Worm (Caenorhabditis elegans) whole organism, mixed stage, embryonic: Measurements from ENCODE around the gene F47H4.2.

ENCODE experiments used
- M03D4.4 ChIP-seq: sonication (generic microtip); optimal IDR thresholded peaks from 2 replicates; lab custom pipeline; 2017; ENCODE audit warnings: mild to moderate bottlenecking, missing genetic modification characterization, missing compliant biosample characterization
- bed-3 ChIP-seq: fragments of 200-800 bp; sonication (Bioruptor generic); optimal IDR thresholded peaks from 3 replicates; lab custom pipeline; 2018; ENCODE audit warnings: mild to moderate bottlenecking, missing genetic modification characterization, moderate library complexity, missing compliant biosample characterization
- blmp-1 ChIP-seq: fragments of 150-350 bp; optimal IDR thresholded peaks from 2 replicates; lab custom pipeline; 2014; ENCODE audit warnings: missing biosample characterization, missing genetic modification characterization
- ceh-39 ChIP-seq: fragments of 150-350 bp; optimal IDR thresholded peaks from 2 replicates; lab custom pipeline; 2014; ENCODE audit warnings: missing biosample characterization, missing genetic modification characterization
- ceh-43 ChIP-seq: fragments of 200-800 bp; sonication (Bioruptor generic); optimal IDR thresholded peaks from 2 replicates; lab custom pipeline; 2018; ENCODE audit warnings: mild to moderate bottlenecking, missing genetic modification characterization, moderate library complexity, missing compliant biosample characterization
- ceh-83 ChIP-seq: fragments of 200-800 bp; sonication (Bioruptor generic); optimal IDR thresholded peaks from 2 replicates; lab custom pipeline; 2018; ENCODE audit warnings: mild to moderate bottlenecking, missing genetic modification characterization, missing compliant biosample characterization
- ces-1 ChIP-seq: fragments of 150-350 bp; optimal IDR thresholded peaks from 2 replicates; lab custom pipeline; 2014; ENCODE audit warnings: missing biosample characterization, missing genetic modification reagents, missing genetic modification characterization
- cnd-1 ChIP-seq: fragments of 200-800 bp; sonication (Bioruptor generic); optimal IDR thresholded peaks from 2 replicates; lab custom pipeline; 2018; ENCODE audit warnings: mild to moderate bottlenecking, missing genetic modification characterization, missing compliant biosample characterization
- elt-1 ChIP-seq: sonication (generic microtip); optimal IDR thresholded peaks from 2 replicates; lab custom pipeline; 2017; ENCODE audit warnings: missing genetic modification characterization, mild to moderate bottlenecking, missing compliant biosample characterization, antibody characterized with exemption, moderate library complexity, borderline replicate concordance; ENCODE audit not compliant: insufficient read depth
- elt-3 ChIP-seq: fragments of 150-350 bp; optimal IDR thresholded peaks from 2 replicates; lab custom pipeline; 2014; ENCODE audit warnings: missing biosample characterization, missing genetic modification characterization
- flh-1 ChIP-seq: fragments of 200-800 bp; sonication (Bioruptor generic); optimal IDR thresholded peaks from 2 replicates; lab custom pipeline; 2018; ENCODE audit warnings: mild to moderate bottlenecking, missing genetic modification characterization, moderate library complexity, missing compliant biosample characterization
- ham-2 ChIP-seq: fragments of 200-800 bp; sonication (Bioruptor generic); optimal IDR thresholded peaks from 2 replicates; lab custom pipeline; 2018; ENCODE audit warnings: mild to moderate bottlenecking, missing genetic modification characterization, missing compliant biosample characterization
- hlh-1 ChIP-seq: fragments of 150-350 bp; optimal IDR thresholded peaks from 2 replicates; lab custom pipeline; 2014; ENCODE audit warnings: missing biosample characterization, missing genetic modification reagents, missing genetic modification characterization
- lin-13 ChIP-seq: fragments of 150-350 bp; optimal IDR thresholded peaks from 2 replicates; lab custom pipeline; 2014; ENCODE audit warnings: missing biosample characterization, missing genetic modification characterization
- lin-32 ChIP-seq: fragments of 200-800 bp; sonication (Bioruptor generic); optimal IDR thresholded peaks from 2 replicates; lab custom pipeline; 2018; ENCODE audit warnings: mild to moderate bottlenecking, missing genetic modification characterization, missing compliant biosample characterization
- lsy-2 ChIP-seq: fragments of 150-350 bp; optimal IDR thresholded peaks from 2 replicates; lab custom pipeline; 2014; ENCODE audit warnings: missing biosample characterization, missing genetic modification characterization
- mab-5 ChIP-seq: fragments of 150-350 bp; optimal IDR thresholded peaks from 2 replicates; lab custom pipeline; 2014; ENCODE audit warnings: missing biosample characterization, missing genetic modification characterization
- mep-1 ChIP-seq: fragments of 150-350 bp; optimal IDR thresholded peaks from 2 replicates; lab custom pipeline; 2017; ENCODE audit warnings: missing biosample characterization, missing genetic modification reagents, missing genetic modification characterization, inconsistent platforms
- nhr-12 ChIP-seq: fragments of 150-350 bp; optimal IDR thresholded peaks from 2 replicates; lab custom pipeline; 2014; ENCODE audit warnings: missing biosample characterization, missing genetic modification characterization
- nhr-2 ChIP-seq: fragments of 150-350 bp; optimal IDR thresholded peaks from 2 replicates; lab custom pipeline; 2014; ENCODE audit warnings: missing biosample characterization, missing genetic modification characterization
- nhr-237 ChIP-seq: fragments of 150-350 bp; optimal IDR thresholded peaks from 2 replicates; lab custom pipeline; 2014; ENCODE audit warnings: missing biosample characterization, missing genetic modification characterization
- nhr-28 ChIP-seq: fragments of 150-350 bp; optimal IDR thresholded peaks from 2 replicates; lab custom pipeline; 2014; ENCODE audit warnings: missing biosample characterization, missing genetic modification characterization
- nhr-76 ChIP-seq: sonication (generic microtip); optimal IDR thresholded peaks from 2 replicates; lab custom pipeline; 2017; ENCODE audit warnings: missing biosample characterization, missing genetic modification characterization
- pha-4 ChIP-seq: fragments of 150-350 bp; optimal IDR thresholded peaks from 2 replicates; lab custom pipeline; 2018; ENCODE audit warnings: missing biosample characterization, missing genetic modification reagents, missing genetic modification characterization
- sem-2 ChIP-seq: fragments of 200-800 bp; sonication (Bioruptor generic); optimal IDR thresholded peaks from 2 replicates; lab custom pipeline; 2018; ENCODE audit warnings: mild to moderate bottlenecking, missing genetic modification characterization, missing compliant biosample characterization
- snpc-4 ChIP-seq: fragments of 150-350 bp; optimal IDR thresholded peaks from 2 replicates; lab custom pipeline; 2014; ENCODE audit warnings: missing biosample characterization, missing genetic modification characterization
- sptf-1 ChIP-seq: sonication (generic microtip); optimal IDR thresholded peaks from 2 replicates; lab custom pipeline; 2017; ENCODE audit warnings: mild to moderate bottlenecking, missing genetic modification characterization, moderate library complexity, missing compliant biosample characterization
- tbx-8 ChIP-seq: fragments of 200-800 bp; sonication (Bioruptor generic); optimal IDR thresholded peaks from 2 replicates; lab custom pipeline; 2018; ENCODE audit warnings: mild to moderate bottlenecking, missing genetic modification characterization, moderate library complexity, missing compliant biosample characterization
- unc-120 ChIP-seq: sonication (generic microtip); optimal IDR thresholded peaks from 2 replicates; lab custom pipeline; 2017; ENCODE audit warnings: missing genetic modification characterization, missing compliant biosample characterization; ENCODE audit not compliant: poor library complexity, severe bottlenecking
- unc-62 ChIP-seq: fragments of 150-350 bp; optimal IDR thresholded peaks from 2 replicates; lab custom pipeline; 2014; ENCODE audit warnings: missing biosample characterization, missing genetic modification reagents, missing genetic modification characterization
- zip-8 ChIP-seq: fragments of 150-350 bp; optimal IDR thresholded peaks from 2 replicates; lab custom pipeline; 2014; ENCODE audit warnings: missing biosample characterization, missing genetic modification characterization
- ztf-11 ChIP-seq: fragments of 150-350 bp; optimal IDR thresholded peaks from 2 replicates; lab custom pipeline; 2014; ENCODE audit warnings: missing biosample characterization, missing genetic modification characterization

The F47H4.2 gene

DNA sequence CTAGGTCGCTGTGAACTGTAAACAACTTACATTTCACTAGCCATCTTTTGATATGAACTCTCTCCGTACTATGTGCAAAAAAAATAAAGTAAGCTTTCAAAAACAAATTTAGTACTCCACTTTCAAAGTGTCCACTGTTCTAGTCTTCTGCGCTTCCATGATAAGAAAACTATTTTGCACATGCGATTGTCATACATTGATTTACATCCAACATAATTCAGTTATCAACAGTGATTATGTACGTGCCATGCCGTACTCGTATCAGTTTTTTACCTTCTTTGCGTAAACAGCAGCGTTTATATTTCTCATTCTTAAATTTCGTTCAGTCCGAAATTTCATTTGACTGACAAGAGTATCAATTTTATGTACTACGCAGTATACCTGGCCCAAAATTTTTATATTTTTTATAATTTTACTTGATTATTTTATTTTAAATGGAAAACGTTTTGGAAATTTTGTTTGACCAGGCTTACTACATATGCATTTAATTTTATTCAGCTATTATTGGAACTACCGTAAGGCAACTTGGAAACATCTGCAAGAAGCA lies at the start of gene F47H4.2, which contains the start of gene fbxa-134:
Gene F47H4.2 (plus strand): TSS at position 497 of the 547 bp plus-strand sequence.
Gene fbxa-134 (minus strand): TSS at position 44 of the 547 bp plus-strand sequence.
- TF ChIP-seq tbx-8 (no peak), cnd-1 (no peak), lsy-2 (tag; lab: Kevin White, UChicago) (no peak), elt-1 (tag; lab: Kevin White, UChicago) (no peak), nhr-28 (tag; lab: Kevin White, UChicago) (no peak), nhr-12 (no peak), mep-1 (tag; lab: Kevin White, UChicago) (no peak), hlh-1 (tag; lab: Kevin White, UChicago) (no peak), blmp-1 (tag; lab: Kevin White, UChicago) (no peak), flh-1 (GFP tag; lab: Kevin White, UChicago) (no peak), unc-62 (GFP tag; lab: Kevin White, UChicago) (no peak), nhr-76 (tag; lab: Kevin White, UChicago) (no peak)

DNA sequence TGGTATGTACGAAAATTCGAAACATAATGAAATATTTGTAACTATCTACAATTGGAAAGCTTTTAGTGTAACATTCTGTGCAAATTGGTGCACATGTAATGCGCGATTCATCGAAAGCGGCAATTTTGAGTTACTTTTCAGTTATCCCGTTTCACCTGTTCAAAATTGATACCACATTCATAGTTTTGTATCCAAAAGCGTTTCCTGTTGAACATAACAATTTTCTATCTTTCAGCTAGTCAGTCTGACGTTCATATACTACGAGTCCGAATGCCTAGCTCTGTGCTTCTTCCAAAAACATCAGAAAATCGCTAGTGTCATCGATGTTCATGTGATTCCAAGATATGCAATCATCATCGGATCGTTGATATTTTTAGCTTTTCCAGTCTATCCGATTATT lies 49.7 kb upstream of the F47H4.2 start:
- TF ChIP-seq ceh-83 (GFP tag; lab: Kevin White, UChicago), result no peak
- TF ChIP-seq mab-5, result no peak
- TF ChIP-seq nhr-2, result no peak
- TF ChIP-seq lin-32 (GFP tag; lab: Kevin White, UChicago), result no peak
- TF ChIP-seq nhr-12, result no peak
- TF ChIP-seq snpc-4 (tag; lab: Kevin White, UChicago), result no peak
- TF ChIP-seq flh-1 (GFP tag; lab: Kevin White, UChicago), result no peak
- TF ChIP-seq zip-8 (tag; lab: Kevin White, UChicago), result no peak
- no peak for TF ChIP-seq mep-1 (tag; lab: Kevin White, UChicago)
- TF ChIP-seq ceh-43 (GFP tag; lab: Kevin White, UChicago), result no peak
- TF ChIP-seq unc-62 (GFP tag; lab: Kevin White, UChicago), result no peak
- no peak for TF ChIP-seq nhr-28 (tag; lab: Kevin White, UChicago)

DNA sequence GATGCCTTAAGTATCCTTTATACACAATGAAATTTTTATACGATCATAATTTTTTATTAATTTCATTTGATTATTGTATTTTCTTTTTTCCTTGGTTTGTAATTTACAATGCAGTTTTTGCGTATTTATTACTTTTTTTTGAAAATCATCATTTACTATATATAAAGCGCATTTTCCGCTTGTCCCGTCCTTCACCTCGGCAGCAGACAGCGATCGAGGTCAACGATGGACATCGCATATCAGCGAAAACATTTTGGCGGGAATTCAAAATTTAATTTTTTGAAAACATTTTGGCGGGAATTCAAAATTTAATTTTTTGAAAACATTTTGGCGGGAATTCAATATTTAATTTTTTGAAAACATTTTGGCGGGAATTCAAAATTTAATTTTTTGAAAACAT lies 45.2 kb upstream of the F47H4.2 start:
- no peak for TF ChIP-seq mep-1 (tag; lab: Kevin White, UChicago)
- TF ChIP-seq elt-3 (tag; lab: Kevin White, UChicago), result no peak
- no peak for TF ChIP-seq bed-3 (GFP tag; lab: Kevin White, UChicago)
- TF ChIP-seq nhr-237, result no peak
- TF ChIP-seq blmp-1 (tag; lab: Kevin White, UChicago), result no peak
- no peak for TF ChIP-seq tbx-8
- no peak for TF ChIP-seq ces-1 (GFP tag; lab: Kevin White, UChicago)
- no peak for TF ChIP-seq ztf-11 (tag; lab: Kevin White, UChicago)
- no peak for TF ChIP-seq lin-32 (GFP tag; lab: Kevin White, UChicago)
- no peak for TF ChIP-seq ceh-43 (GFP tag; lab: Kevin White, UChicago)
- TF ChIP-seq unc-120 (tag; lab: Kevin White, UChicago), result no peak
- no peak for TF ChIP-seq ceh-83 (GFP tag; lab: Kevin White, UChicago)
- no peak for TF ChIP-seq snpc-4 (tag; lab: Kevin White, UChicago)
- no peak for TF ChIP-seq unc-62 (GFP tag; lab: Kevin White, UChicago)

DNA sequence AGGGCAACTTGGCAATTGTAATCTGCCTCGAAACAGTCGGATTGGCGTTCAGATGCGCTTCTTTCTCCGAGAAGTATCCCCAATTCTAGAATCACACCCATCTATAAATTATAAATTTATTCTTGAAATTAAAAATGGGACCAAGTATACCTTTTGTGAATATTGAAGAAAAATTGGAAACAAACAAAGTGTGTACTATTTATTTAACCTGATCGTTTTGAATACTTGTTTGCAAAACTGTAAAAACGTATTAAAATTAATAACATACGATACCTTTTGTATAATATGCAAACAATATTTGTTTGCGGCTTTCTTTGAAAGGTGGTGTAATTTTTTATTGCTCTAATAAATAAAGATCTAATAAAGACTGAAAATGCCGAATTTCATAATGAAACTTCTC lies 40.7 kb upstream of the F47H4.2 start, which contains the start of gene Y61B8B.3:
Gene Y61B8B.3 (minus strand): TSS at position 101 of the 400 bp plus-strand sequence.
- TF ChIP-seq cnd-1, result no peak
- no peak for TF ChIP-seq lsy-2 (tag; lab: Kevin White, UChicago)
- TF ChIP-seq snpc-4 (tag; lab: Kevin White, UChicago), result no peak
- TF ChIP-seq elt-1 (tag; lab: Kevin White, UChicago), result no peak
- no peak for TF ChIP-seq sptf-1 (tag; lab: Kevin White, UChicago)
- no peak for TF ChIP-seq nhr-12
- no peak for TF ChIP-seq elt-3 (tag; lab: Kevin White, UChicago)
- TF ChIP-seq sem-2 (GFP tag; lab: Kevin White, UChicago), result no peak
- no peak for TF ChIP-seq ceh-83 (GFP tag; lab: Kevin White, UChicago)
- no peak for TF ChIP-seq ces-1 (GFP tag; lab: Kevin White, UChicago)
- TF ChIP-seq ham-2, result no peak
- TF ChIP-seq nhr-2, result no peak
- TF ChIP-seq ztf-11 (tag; lab: Kevin White, UChicago), result no peak
- TF ChIP-seq ceh-39 (tag; lab: Kevin White, UChicago), result no peak
- TF ChIP-seq lin-13, result no peak
- TF ChIP-seq nhr-28 (tag; lab: Kevin White, UChicago), result no peak
- no peak for TF ChIP-seq pha-4 (tag; lab: Kevin White, UChicago)
- TF ChIP-seq M03D4.4 (tag; lab: Kevin White, UChicago), result no peak
